Fruit fly (Drosophila melanogaster) whole organism, pupa: ENCODE measurements around the gene CG11267.

Experiments used
- CG10348 ChIP-seq: fragments of 200-800 bp; sonication (Bioruptor generic); IDR thresholded peaks from 2 replicates; pipeline ENCODE4 v1.3.6; 2022; ENCODE audit warnings: missing biosample characterization, missing genetic modification characterization
- CG12605 ChIP-seq: fragments of 200-800 bp; sonication (Bioruptor generic); IDR thresholded peaks from 2 replicates; pipeline ENCODE4 v1.3.6; 2022; ENCODE audit warnings: missing biosample characterization, missing genetic modification characterization
- CG13204 ChIP-seq: fragments of 200-800 bp; sonication (Bioruptor generic); optimal IDR thresholded peaks from 2 replicates; lab custom pipeline; 2018; ENCODE audit warnings: missing biosample characterization, mild to moderate bottlenecking, missing genetic modification characterization, moderate library complexity
- CG14655 ChIP-seq: fragments of 200-800 bp; sonication (Bioruptor generic); optimal IDR thresholded peaks from 3 replicates; lab custom pipeline; 2017; ENCODE audit warnings: mild to moderate bottlenecking, missing biosample characterization, missing genetic modification reagents, missing genetic modification characterization
- CG15710 ChIP-seq: fragments of 200-800 bp; sonication (Bioruptor generic); optimal IDR thresholded peaks from 2 replicates; lab custom pipeline; 2018; ENCODE audit warnings: missing biosample characterization, mild to moderate bottlenecking, missing genetic modification characterization, moderate library complexity
- CG17806 ChIP-seq: fragments of 200-800 bp; sonication (Bioruptor generic); optimal IDR thresholded peaks from 2 replicates; lab custom pipeline; 2018; ENCODE audit warnings: missing biosample characterization, mild to moderate bottlenecking, missing genetic modification characterization, moderate library complexity
- CG32121 ChIP-seq: fragments of 200-800 bp; sonication (Bioruptor generic); IDR thresholded peaks from 2 replicates; pipeline ENCODE4 v1.3.6; 2022; ENCODE audit warnings: missing biosample characterization, missing genetic modification characterization
- CG34367 ChIP-seq: fragments of 200-800 bp; sonication (Bioruptor generic); optimal IDR thresholded peaks from 2 replicates; lab custom pipeline; 2018; ENCODE audit warnings: missing biosample characterization, mild to moderate bottlenecking, missing genetic modification characterization
- CG4496 ChIP-seq: fragments of 200-800 bp; sonication (Bioruptor generic); IDR thresholded peaks from 3 replicates; pipeline ENCODE4 v1.3.6; 2022; ENCODE audit warnings: missing biosample characterization, missing genetic modification characterization
- CG8159 ChIP-seq: fragments of 200-800 bp; sonication (Bioruptor generic); optimal IDR thresholded peaks from 3 replicates; lab custom pipeline; 2018; ENCODE audit warnings: missing biosample characterization, mild to moderate bottlenecking, missing genetic modification characterization, moderate library complexity
- CG8301 ChIP-seq: fragments of 200-800 bp; sonication (Bioruptor generic); optimal IDR thresholded peaks from 2 replicates; lab custom pipeline; 2018; ENCODE audit warnings: missing biosample characterization, mild to moderate bottlenecking, missing genetic modification characterization
- CG9948 ChIP-seq: fragments of 200-800 bp; sonication (Bioruptor generic); optimal IDR thresholded peaks from 2 replicates; lab custom pipeline; 2018; ENCODE audit warnings: missing biosample characterization, mild to moderate bottlenecking, missing genetic modification characterization, moderate library complexity
- D1 ChIP-seq: fragments of 200-800 bp; sonication (Bioruptor generic); optimal IDR thresholded peaks from 2 replicates; lab custom pipeline; 2018; ENCODE audit warnings: missing biosample characterization, mild to moderate bottlenecking, missing genetic modification characterization, moderate library complexity
- EcR ChIP-seq: fragments of 200-800 bp; sonication (Bioruptor generic); optimal IDR thresholded peaks from 3 replicates; lab custom pipeline; 2019; ENCODE audit warnings: missing biosample characterization, missing genetic modification characterization, mild to moderate bottlenecking, moderate library complexity, missing genetic modification reagents
- Ets98B ChIP-seq: fragments of 200-800 bp; sonication (Bioruptor generic); IDR thresholded peaks from 2 replicates; pipeline ENCODE4 v1.3.6; 2022; ENCODE audit warnings: missing biosample characterization, missing genetic modification characterization
- Pif1A ChIP-seq: fragments of 200-800 bp; sonication (Bioruptor generic); optimal IDR thresholded peaks from 3 replicates; lab custom pipeline; 2016; ENCODE audit warnings: missing biosample characterization, missing genetic modification characterization
- Pif1B ChIP-seq: fragments of 200-800 bp; sonication (Bioruptor generic); optimal IDR thresholded peaks from 3 replicates; lab custom pipeline; 2016; ENCODE audit warnings: missing biosample characterization, missing genetic modification characterization
- Snoo ChIP-seq: fragments of 200-800 bp; sonication (Bioruptor generic); optimal IDR thresholded peaks from 3 replicates; lab custom pipeline; 2017; ENCODE audit warnings: missing biosample characterization, mild to moderate bottlenecking, missing genetic modification characterization, inconsistent platforms
- fd96Ca ChIP-seq: fragments of 200-800 bp; sonication (Bioruptor generic); IDR thresholded peaks from 3 replicates; pipeline ENCODE4 v1.3.6; 2022; ENCODE audit warnings: missing biosample characterization, missing genetic modification characterization
- gl ChIP-seq: fragments of 200-800 bp; sonication (Bioruptor generic); optimal IDR thresholded peaks from 2 replicates; lab custom pipeline; 2018; ENCODE audit warnings: missing biosample characterization, mild to moderate bottlenecking, missing genetic modification characterization
- rn ChIP-seq: fragments of 200-800 bp; sonication (Bioruptor generic); IDR thresholded peaks from 2 replicates; pipeline ENCODE4 v1.3.6; 2022; ENCODE audit warnings: missing biosample characterization, missing genetic modification characterization

Gene CG11267

dm6 chr3L:13015823-13016465 is at the start of gene CG11267:
CG11267 (plus strand) TSS chr3L:13016050.
- peak; percentile 84 for TF ChIP-seq CG32121
- TF ChIP-seq CG15710 (tag; lab: Kevin White, UChicago): peak; percentile 79
- peak; percentile 69 for TF ChIP-seq gl (tag; lab: Kevin White, UChicago)
- TF ChIP-seq CG9948 (tag; lab: Kevin White, UChicago): peak; percentile 83
- TF ChIP-seq CG4496 (GFP tag; lab: Robert Waterston, UW): peak; percentile 96
- TF ChIP-seq CG10348 (GFP tag; lab: Robert Waterston, UW): peak; percentile 76
- TF ChIP-seq CG8301 (tag; lab: Kevin White, UChicago): peak; percentile 88
- peak; percentile 79 for TF ChIP-seq CG34367 (tag; lab: Kevin White, UChicago)
- peak; percentile 82 for TF ChIP-seq EcR (GFP tag; lab: Kevin White, UChicago)
- peak; percentile 56 for TF ChIP-seq D1 (tag; lab: Kevin White, UChicago)
- TF ChIP-seq CG14655 (GFP tag; lab: Kevin White, UChicago): peak; percentile 90
- TF ChIP-seq Pif1A (GFP tag; lab: Kevin White, UChicago): peak; percentile 84
- TF ChIP-seq rn (GFP tag; lab: Robert Waterston, UW): peak; percentile 86
- no peak for TF ChIP-seq CG13204 (GFP tag; lab: Kevin White, UChicago)
- TF ChIP-seq CG12605 (GFP tag; lab: Robert Waterston, UW): peak; percentile 84
- TF ChIP-seq Snoo (tag; lab: Kevin White, UChicago): peak; percentile 77
- peak; percentile 55; the same call in 2 of the 3 replicates for TF ChIP-seq fd96Ca (GFP tag; lab: Robert Waterston, UW)
- TF ChIP-seq Ets98B (GFP tag; lab: Robert Waterston, UW): peak; percentile 94
- TF ChIP-seq CG17806 (tag; lab: Kevin White, UChicago): peak; percentile 88
- peak; percentile 73 for TF ChIP-seq Pif1B (GFP tag; lab: Kevin White, UChicago)
- TF ChIP-seq CG8159: peak; percentile 89

dm6 chr3L:12967633-12968032 is 48.2 kb upstream of the CG11267 start, which contains the start of gene Or69a:
Or69a (minus strand) TSS chr3L:12967733.
- TF ChIP-seq gl (tag; lab: Kevin White, UChicago) (no peak), CG32121 (no peak), fd96Ca (GFP tag; lab: Robert Waterston, UW) (no peak), CG4496 (GFP tag; lab: Robert Waterston, UW) (no peak), CG9948 (tag; lab: Kevin White, UChicago) (no peak), Pif1A (GFP tag; lab: Kevin White, UChicago) (no peak), Ets98B (GFP tag; lab: Robert Waterston, UW) (no peak), Snoo (tag; lab: Kevin White, UChicago) (no peak), CG15710 (tag; lab: Kevin White, UChicago) (no peak)

DNA sequence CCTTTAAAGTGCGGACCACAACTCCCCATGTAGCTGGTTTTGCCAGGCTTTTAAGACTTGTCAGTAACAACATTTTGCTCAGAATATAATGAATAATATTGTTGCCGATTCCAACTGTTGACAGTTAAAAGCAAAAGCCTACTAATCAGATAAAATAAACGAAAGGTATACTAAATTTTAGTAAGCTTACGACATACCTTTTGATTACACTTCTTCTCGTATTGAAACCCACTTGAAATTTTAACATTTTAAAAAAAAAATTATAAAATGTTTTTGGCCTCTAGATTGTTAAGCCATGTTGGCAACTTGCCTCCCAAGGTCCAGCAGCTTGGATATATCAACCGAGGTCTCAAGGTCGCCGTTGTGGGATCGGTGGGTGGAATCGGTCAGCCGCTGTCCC is 43.6 kb upstream of the CG11267 start, which contains the start of the genes CG10748 and CG10749:
TSS of gene CG10748 (minus strand) at position 101 of the 400 bp plus-strand sequence.
TSS of gene CG10749 (plus strand) at position 216 of the 400 bp plus-strand sequence.
- no peak for TF ChIP-seq gl (tag; lab: Kevin White, UChicago)
- no peak for TF ChIP-seq Ets98B (GFP tag; lab: Robert Waterston, UW)
- no peak for TF ChIP-seq fd96Ca (GFP tag; lab: Robert Waterston, UW)
- no peak for TF ChIP-seq CG15710 (tag; lab: Kevin White, UChicago)
- no peak for TF ChIP-seq CG9948 (tag; lab: Kevin White, UChicago)
- no peak for TF ChIP-seq CG13204 (GFP tag; lab: Kevin White, UChicago)
- TF ChIP-seq CG4496 (GFP tag; lab: Robert Waterston, UW): no peak
- TF ChIP-seq EcR (GFP tag; lab: Kevin White, UChicago): no peak
- no peak for TF ChIP-seq D1 (tag; lab: Kevin White, UChicago)

dm6 chr3L:12994835-12995234 is 21.0 kb upstream of the CG11267 start, which contains the start of gene CG11262:
CG11262 (plus strand) TSS chr3L:12995135.
- no peak for TF ChIP-seq Ets98B (GFP tag; lab: Robert Waterston, UW)
- no peak for TF ChIP-seq CG34367 (tag; lab: Kevin White, UChicago)
- TF ChIP-seq CG8159: no peak
- TF ChIP-seq CG12605 (GFP tag; lab: Robert Waterston, UW): no peak
- no peak for TF ChIP-seq CG4496 (GFP tag; lab: Robert Waterston, UW)
- TF ChIP-seq Pif1B (GFP tag; lab: Kevin White, UChicago): no peak
- TF ChIP-seq Snoo (tag; lab: Kevin White, UChicago): no peak
- TF ChIP-seq rn (GFP tag; lab: Robert Waterston, UW): no peak
- no peak for TF ChIP-seq D1 (tag; lab: Kevin White, UChicago)
- TF ChIP-seq Pif1A (GFP tag; lab: Kevin White, UChicago): no peak
- no peak for TF ChIP-seq CG13204 (GFP tag; lab: Kevin White, UChicago)
- no peak for TF ChIP-seq CG15710 (tag; lab: Kevin White, UChicago)
- TF ChIP-seq fd96Ca (GFP tag; lab: Robert Waterston, UW): no peak
- no peak for TF ChIP-seq CG9948 (tag; lab: Kevin White, UChicago)

- TF ChIP-seq CG8159 (no peak), D1 (tag; lab: Kevin White, UChicago) (peak; percentile 51), Snoo (tag; lab: Kevin White, UChicago) (no peak), CG14655 (GFP tag; lab: Kevin White, UChicago) (no peak), CG8301 (tag; lab: Kevin White, UChicago) (no peak), rn (GFP tag; lab: Robert Waterston, UW) (no peak), CG17806 (tag; lab: Kevin White, UChicago) (no peak), Pif1A (GFP tag; lab: Kevin White, UChicago) (no peak), CG34367 (tag; lab: Kevin White, UChicago) (no peak), CG13204 (GFP tag; lab: Kevin White, UChicago) (no peak), EcR (GFP tag; lab: Kevin White, UChicago) (no peak), fd96Ca (GFP tag; lab: Robert Waterston, UW) (no peak), Ets98B (GFP tag; lab: Robert Waterston, UW) (peak; percentile 57), CG4496 (GFP tag; lab: Robert Waterston, UW) (peak; percentile 41; the same call in 2 of the 3 replicates), CG12605 (GFP tag; lab: Robert Waterston, UW) (no peak)
These were observed 9.4 kb upstream of the CG11267 start, which contains the start of gene CG11263 for dm6 chr3L:13006490-13006889. CG11263 (plus strand) TSS chr3L:13006817.
